Worm (Caenorhabditis elegans): Measurements from ENCODE around the gene rpia-1.
A peak's percentile ranks its signal among the peaks of the same experiment; 100 is the strongest.

rpia-1 gene

ce11 chrIII:7083106-7083505 is 39.8 kb upstream of the rpia-1 start:
- TF ChIP-seq sem-2 (GFP tag; optimal IDR thresholded peaks at IDR 0.05) (no peak), mls-2 (tag; optimal IDR thresholded peaks at IDR 0.05) (no peak), ceh-39 (tag; optimal IDR thresholded peaks at IDR 0.05) (no peak), sptf-1 (tag; optimal IDR thresholded peaks at IDR 0.05) (no peak), M03D4.4 (tag; optimal IDR thresholded peaks at IDR 0.05) (no peak), ceh-83 (GFP tag; optimal IDR thresholded peaks at IDR 0.05) (no peak), elt-3 (tag; optimal IDR thresholded peaks at IDR 0.05) (no peak), ztf-11 (tag; optimal IDR thresholded peaks at IDR 0.05) (no peak), unc-62 (GFP tag; optimal IDR thresholded peaks at IDR 0.05) (no peak), nhr-2 (tag; optimal IDR thresholded peaks at IDR 0.05) (no peak), ceh-43 (GFP tag; optimal IDR thresholded peaks at IDR 0.05) (no peak), nhr-237 (tag; optimal IDR thresholded peaks at IDR 0.05) (no peak), hlh-1 (tag; optimal IDR thresholded peaks at IDR 0.05) (no peak), nhr-12 (tag; optimal IDR thresholded peaks at IDR 0.05) (no peak), mab-5 (tag; optimal IDR thresholded peaks at IDR 0.05) (no peak), pha-4 (tag; optimal IDR thresholded peaks at IDR 0.05) (no peak), elt-1 (tag; optimal IDR thresholded peaks at IDR 0.05; ENCODE audit: borderline replicate concordance, insufficient read depth) (no peak)

ce11 chrIII:7084908-7085307 is 38.0 kb upstream of the rpia-1 start, which contains the start of gene tofu-7:
tofu-7 (minus strand) TSS chrIII:7085018.
- TF ChIP-seq lsy-2 (tag; optimal IDR thresholded peaks at IDR 0.05), result no peak
- TF ChIP-seq M03D4.4 (tag; optimal IDR thresholded peaks at IDR 0.05), result no peak
- no peak for TF ChIP-seq mab-5 (tag; optimal IDR thresholded peaks at IDR 0.05)
- TF ChIP-seq pha-4 (tag; optimal IDR thresholded peaks at IDR 0.05), result no peak
- no peak for TF ChIP-seq blmp-1 (tag; optimal IDR thresholded peaks at IDR 0.05)
- TF ChIP-seq unc-62 (GFP tag; optimal IDR thresholded peaks at IDR 0.05), result no peak
- no peak for TF ChIP-seq ceh-39 (tag; optimal IDR thresholded peaks at IDR 0.05)
- TF ChIP-seq elt-3 (tag; optimal IDR thresholded peaks at IDR 0.05), result no peak
- no peak for TF ChIP-seq ces-1 (GFP tag; optimal IDR thresholded peaks at IDR 0.05)

ce11 chrIII:7087180-7087579 is 35.7 kb upstream of the rpia-1 start:
- TF ChIP-seq cnd-1 (tag; optimal IDR thresholded peaks at IDR 0.05) (no peak), ztf-11 (tag; optimal IDR thresholded peaks at IDR 0.05) (no peak), drap-1 (GFP tag; optimal IDR thresholded peaks at IDR 0.05) (no peak), lin-32 (GFP tag; optimal IDR thresholded peaks at IDR 0.05) (no peak), ceh-39 (tag; optimal IDR thresholded peaks at IDR 0.05) (no peak), unc-62 (GFP tag; optimal IDR thresholded peaks at IDR 0.05) (no peak), unc-120 (tag; optimal IDR thresholded peaks at IDR 0.05; ENCODE audit: poor library complexity, severe bottlenecking) (no peak), nhr-76 (tag; optimal IDR thresholded peaks at IDR 0.05) (no peak), nhr-2 (tag; optimal IDR thresholded peaks at IDR 0.05) (no peak), ceh-43 (GFP tag; optimal IDR thresholded peaks at IDR 0.05) (no peak)

ce11 chrIII:7087691-7088323 is 35.1 kb upstream of the rpia-1 start, which contains the start of gene fubl-2:
fubl-2 (minus strand) TSS chrIII:7087741.
- no peak for TF ChIP-seq ztf-11 (tag; optimal IDR thresholded peaks at IDR 0.05)
- no peak for TF ChIP-seq ceh-83 (GFP tag; optimal IDR thresholded peaks at IDR 0.05)
- no peak for TF ChIP-seq hlh-1 (tag; optimal IDR thresholded peaks at IDR 0.05)
- no peak for TF ChIP-seq nhr-237 (tag; optimal IDR thresholded peaks at IDR 0.05)
- no peak for TF ChIP-seq unc-62 (GFP tag; optimal IDR thresholded peaks at IDR 0.05)
- TF ChIP-seq lsy-2 (tag; optimal IDR thresholded peaks at IDR 0.05), result no peak
- TF ChIP-seq nhr-12 (tag; optimal IDR thresholded peaks at IDR 0.05), result no peak
- TF ChIP-seq ham-2 (GFP tag; optimal IDR thresholded peaks at IDR 0.05), result no peak
- no peak for TF ChIP-seq elt-1 (tag; optimal IDR thresholded peaks at IDR 0.05; ENCODE audit: borderline replicate concordance, insufficient read depth)
- TF ChIP-seq unc-120 (tag; optimal IDR thresholded peaks at IDR 0.05; ENCODE audit: poor library complexity, severe bottlenecking), result no peak
- no peak for TF ChIP-seq M03D4.4 (tag; optimal IDR thresholded peaks at IDR 0.05)
- TF ChIP-seq tbx-8 (GFP tag; optimal IDR thresholded peaks at IDR 0.05), result no peak
- TF ChIP-seq sptf-1 (tag; optimal IDR thresholded peaks at IDR 0.05), result no peak
- TF ChIP-seq cnd-1 (tag; optimal IDR thresholded peaks at IDR 0.05), result no peak
- TF ChIP-seq ceh-39 (tag; optimal IDR thresholded peaks at IDR 0.05), result peak; percentile 80
- TF ChIP-seq nhr-2 (tag; optimal IDR thresholded peaks at IDR 0.05), result no peak
- no peak for TF ChIP-seq drap-1 (GFP tag; optimal IDR thresholded peaks at IDR 0.05)
- no peak for TF ChIP-seq ceh-43 (GFP tag; optimal IDR thresholded peaks at IDR 0.05)
- TF ChIP-seq ces-1 (GFP tag; optimal IDR thresholded peaks at IDR 0.05), result peak; percentile 4
- TF ChIP-seq mep-1 (tag; optimal IDR thresholded peaks at IDR 0.05), result peak; percentile 27
- no peak for TF ChIP-seq zip-8 (tag; optimal IDR thresholded peaks at IDR 0.05)
- no peak for TF ChIP-seq lin-32 (GFP tag; optimal IDR thresholded peaks at IDR 0.05)
- no peak for TF ChIP-seq pha-4 (tag; optimal IDR thresholded peaks at IDR 0.05)
- no peak for TF ChIP-seq snpc-4 (tag; optimal IDR thresholded peaks at IDR 0.05)
- TF ChIP-seq unc-39 (tag; optimal IDR thresholded peaks at IDR 0.05), result no peak
- TF ChIP-seq mab-5 (tag; optimal IDR thresholded peaks at IDR 0.05), result no peak
- TF ChIP-seq nhr-76 (tag; optimal IDR thresholded peaks at IDR 0.05), result no peak
